Fruit fly (Drosophila melanogaster) whole organism, adult: ENCODE measurements around the gene CG14221.

Source experiments
- CG11617 ChIP-seq: fragments of 200-800 bp; sonication (Bioruptor generic); optimal IDR thresholded peaks from 2 replicates; lab custom pipeline; 2017; ENCODE audit warnings: mild to moderate bottlenecking, missing biosample characterization, missing genetic modification reagents, missing genetic modification characterization
- CG12768 ChIP-seq: fragments of 200-800 bp; sonication (Bioruptor generic); optimal IDR thresholded peaks from 2 replicates; lab custom pipeline; 2017; ENCODE audit warnings: missing biosample characterization, missing genetic modification characterization, mild to moderate bottlenecking, moderate library complexity, missing genetic modification reagents
- CG14711 ChIP-seq: fragments of 200-800 bp; sonication (Bioruptor generic); optimal IDR thresholded peaks from 2 replicates; lab custom pipeline; 2018; ENCODE audit warnings: missing biosample characterization, mild to moderate bottlenecking, missing genetic modification characterization, moderate library complexity
- CG1620 ChIP-seq: fragments of 200-800 bp; sonication (Bioruptor generic); optimal IDR thresholded peaks from 2 replicates; lab custom pipeline; 2016; ENCODE audit warnings: missing biosample characterization, missing genetic modification characterization
- CG33017 ChIP-seq: fragments of 200-800 bp; sonication (Bioruptor generic); optimal IDR thresholded peaks from 2 replicates; lab custom pipeline; 2018; ENCODE audit warnings: missing biosample characterization, mild to moderate bottlenecking, missing genetic modification characterization, moderate library complexity
- CG5204 ChIP-seq: fragments of 200-800 bp; sonication (Bioruptor generic); optimal IDR thresholded peaks from 2 replicates; lab custom pipeline; 2016; ENCODE audit warnings: missing biosample characterization, missing genetic modification characterization
- CG7045 ChIP-seq: fragments of 200-800 bp; sonication (Bioruptor generic); optimal IDR thresholded peaks from 2 replicates; lab custom pipeline; 2017; ENCODE audit warnings: missing biosample characterization, mild to moderate bottlenecking, missing genetic modification characterization
- CG7101 ChIP-seq: fragments of 200-800 bp; sonication (Bioruptor generic); optimal IDR thresholded peaks from 2 replicates; lab custom pipeline; 2018; ENCODE audit warnings: missing biosample characterization, mild to moderate bottlenecking, missing genetic modification characterization, moderate library complexity
- Clk ChIP-seq: fragments of 200-800 bp; sonication (Bioruptor generic); optimal IDR thresholded peaks from 2 replicates; lab custom pipeline; 2017; ENCODE audit warnings: missing biosample characterization, missing genetic modification characterization
- Crg-1 ChIP-seq: fragments of 200-800 bp; sonication (Bioruptor generic); optimal IDR thresholded peaks from 2 replicates; lab custom pipeline; 2016; ENCODE audit warnings: missing biosample characterization, missing genetic modification characterization
- Hr96 ChIP-seq: fragments of 200-800 bp; sonication (Bioruptor generic); optimal IDR thresholded peaks from 2 replicates; lab custom pipeline; 2016; ENCODE audit warnings: missing biosample characterization, missing genetic modification characterization
- Mnt ChIP-seq: fragments of 200-800 bp; sonication (Bioruptor generic); optimal IDR thresholded peaks from 2 replicates; lab custom pipeline; 2016; ENCODE audit warnings: missing biosample characterization, mild to moderate bottlenecking, missing genetic modification characterization
- bab1 ChIP-seq: fragments of 200-800 bp; sonication (Bioruptor generic); optimal IDR thresholded peaks from 3 replicates; lab custom pipeline; 2019; ENCODE audit warnings: missing biosample characterization, mild to moderate bottlenecking, missing genetic modification characterization, moderate library complexity
- cic ChIP-seq: fragments of 200-800 bp; sonication (Bioruptor generic); optimal IDR thresholded peaks from 2 replicates; lab custom pipeline; 2017; ENCODE audit warnings: missing biosample characterization, mild to moderate bottlenecking, missing genetic modification characterization, moderate library complexity
- cnc ChIP-seq, 2 experiments: fragments of >200 bp; optimal IDR thresholded peaks; 2 replicates each; lab custom pipeline; 2017
- kay ChIP-seq: fragments of 200-800 bp; sonication (Bioruptor generic); peaks from one replicate; lab custom pipeline; 2016; ENCODE audit warnings: missing biosample characterization, missing genetic modification characterization, borderline replicate concordance
- ovo ChIP-seq: fragments of 200-800 bp; sonication (Bioruptor generic); optimal IDR thresholded peaks from 2 replicates; lab custom pipeline; 2016; ENCODE audit warnings: missing biosample characterization, missing genetic modification characterization
- pad ChIP-seq: fragments of 200-800 bp; sonication (Bioruptor generic); optimal IDR thresholded peaks from 3 replicates; lab custom pipeline; 2017; ENCODE audit warnings: missing biosample characterization, missing genetic modification characterization, mild to moderate bottlenecking, moderate library complexity, missing genetic modification reagents
- tj ChIP-seq: fragments of 200-800 bp; sonication (Bioruptor generic); optimal IDR thresholded peaks from 3 replicates; lab custom pipeline; 2017; ENCODE audit warnings: missing biosample characterization, mild to moderate bottlenecking, missing genetic modification characterization, moderate library complexity
- toe ChIP-seq: fragments of 200-800 bp; sonication (Bioruptor generic); optimal IDR thresholded peaks from 2 replicates; lab custom pipeline; 2016; ENCODE audit warnings: missing biosample characterization, missing genetic modification characterization

CG14221 gene

DNA sequence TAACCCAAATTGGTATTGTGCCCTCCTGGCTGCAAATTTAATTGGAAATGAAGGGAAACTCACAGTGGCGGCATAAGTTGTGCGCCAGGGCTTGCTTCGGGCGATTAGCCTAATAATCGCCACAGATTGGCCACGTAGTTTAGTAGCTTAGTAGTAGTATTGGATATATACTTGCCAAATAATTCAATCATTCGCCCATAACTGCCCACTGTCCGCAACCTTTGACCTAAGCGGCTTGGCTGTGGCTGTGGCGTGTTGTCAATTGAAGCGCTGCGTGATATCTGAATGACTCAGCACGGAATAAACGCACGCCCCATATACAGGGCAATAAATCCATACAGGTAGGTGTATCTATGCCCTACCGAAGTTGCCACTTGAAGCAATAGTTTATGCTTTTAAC is 14.1 kb downstream of the CG14221 start:
- TF ChIP-seq cnc (optimal IDR thresholded peaks at IDR 0.05; lab: Kevin White, UChicago) (peak in 1 of 2 experiments; percentile 44), CG11617 (no peak)

- TF ChIP-seq kay (GFP tag; lab: Kevin White, UChicago) = no peak
- TF ChIP-seq bab1 (GFP tag; lab: Kevin White, UChicago) = no peak
- TF ChIP-seq CG11617 = no peak
- no peak for TF ChIP-seq CG33017 (tag; lab: Kevin White, UChicago)
- no peak for TF ChIP-seq CG1620 (GFP tag; lab: Kevin White, UChicago)
- no peak for TF ChIP-seq CG14711 (tag; lab: Kevin White, UChicago)
- TF ChIP-seq Crg-1 (GFP tag; lab: Kevin White, UChicago) = no peak
- TF ChIP-seq pad (GFP tag; lab: Kevin White, UChicago) = no peak
- TF ChIP-seq toe (GFP tag; lab: Kevin White, UChicago) = no peak
- TF ChIP-seq ovo = no peak
- TF ChIP-seq cnc (optimal IDR thresholded peaks at IDR 0.05; lab: Kevin White, UChicago) = no peak
- no peak for TF ChIP-seq CG7045
- no peak for TF ChIP-seq Hr96 (GFP tag; lab: Kevin White, UChicago)
- TF ChIP-seq CG5204 (GFP tag; lab: Kevin White, UChicago) = no peak
- no peak for TF ChIP-seq CG7101 (tag; lab: Kevin White, UChicago)
- TF ChIP-seq Mnt = no peak
- no peak for TF ChIP-seq cic (GFP tag; lab: Kevin White, UChicago)
These were observed 14.5 kb downstream of the CG14221 start for dm6 chrX:19606558-19606957.

dm6 chrX:19605915-19606314 is 15.1 kb downstream of the CG14221 start:
- TF ChIP-seq CG33017 (tag; lab: Kevin White, UChicago) (no peak), bab1 (GFP tag; lab: Kevin White, UChicago) (no peak), CG7045 (no peak), cnc (optimal IDR thresholded peaks at IDR 0.05; lab: Kevin White, UChicago) (no peak), pad (GFP tag; lab: Kevin White, UChicago) (peak; percentile 51), toe (GFP tag; lab: Kevin White, UChicago) (no peak), ovo (peak; percentile 96)

dm6 chrX:19604997-19605396 is 16.0 kb downstream of the CG14221 start, which contains the start of gene CG14207:
TSS of gene CG14207 (plus strand) at chrX:19605199.
- TF ChIP-seq Crg-1 (GFP tag; lab: Kevin White, UChicago) = peak; percentile 16
- TF ChIP-seq CG7101 (tag; lab: Kevin White, UChicago) = peak; percentile 44
- TF ChIP-seq CG33017 (tag; lab: Kevin White, UChicago) = no peak
- TF ChIP-seq CG12768 (GFP tag; lab: Kevin White, UChicago) = peak; percentile 17
- peak; percentile 16 for TF ChIP-seq cic (GFP tag; lab: Kevin White, UChicago)
- peak; percentile 7 for TF ChIP-seq ovo
- peak; percentile 20 for TF ChIP-seq tj
- TF ChIP-seq pad (GFP tag; lab: Kevin White, UChicago) = no peak
- peak; percentile 68 for TF ChIP-seq bab1 (GFP tag; lab: Kevin White, UChicago)
- TF ChIP-seq CG1620 (GFP tag; lab: Kevin White, UChicago) = peak; percentile 55
- TF ChIP-seq Mnt = peak; percentile 59

DNA sequence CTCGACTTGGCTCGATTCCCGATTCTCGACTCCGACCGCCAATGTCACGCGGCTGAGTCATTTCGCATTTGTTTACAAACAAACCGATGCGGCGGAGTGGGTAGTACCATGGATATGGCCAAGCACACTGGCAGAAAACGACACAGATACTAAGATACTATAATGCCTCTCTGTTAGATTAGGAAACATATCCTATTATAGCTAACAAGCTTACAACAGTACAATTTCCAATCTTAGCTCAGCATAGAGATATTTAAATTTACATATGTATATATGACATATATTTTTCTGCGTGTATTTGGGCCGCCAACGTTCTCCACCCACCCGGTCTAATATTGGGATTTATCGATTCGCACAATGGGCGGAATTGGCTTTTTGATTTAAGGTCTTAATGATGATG is 17.1 kb downstream of the CG14221 start:
- TF ChIP-seq kay (GFP tag; lab: Kevin White, UChicago) (no peak), cnc (optimal IDR thresholded peaks at IDR 0.05; lab: Kevin White, UChicago) (no peak), CG7045 (peak; percentile 14), CG5204 (GFP tag; lab: Kevin White, UChicago) (peak; percentile 2), Mnt (no peak), cic (GFP tag; lab: Kevin White, UChicago) (no peak), toe (GFP tag; lab: Kevin White, UChicago) (no peak), Crg-1 (GFP tag; lab: Kevin White, UChicago) (no peak)

DNA sequence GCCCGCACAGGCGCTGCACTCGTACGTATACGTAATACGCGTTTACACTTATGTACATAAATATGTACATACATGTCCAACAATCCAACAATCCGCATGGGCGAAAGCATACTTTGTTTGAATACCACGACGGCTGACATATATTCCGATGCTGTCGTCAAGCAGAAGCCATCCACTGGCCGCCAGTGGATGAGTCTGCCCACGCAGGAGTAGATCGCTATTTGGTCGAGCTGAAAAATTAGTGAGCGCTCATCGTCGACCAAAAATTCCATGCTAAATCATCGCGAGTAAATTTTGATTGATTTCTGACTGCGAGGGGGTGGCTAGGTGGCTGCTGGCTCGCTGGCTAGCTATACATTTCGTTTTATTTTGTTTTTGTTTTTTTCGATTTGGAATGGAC is 18.6 kb downstream of the CG14221 start:
- no peak for TF ChIP-seq ovo
- TF ChIP-seq CG12768 (GFP tag; lab: Kevin White, UChicago) = no peak
- TF ChIP-seq CG11617 = no peak
- TF ChIP-seq kay (GFP tag; lab: Kevin White, UChicago) = no peak
- TF ChIP-seq bab1 (GFP tag; lab: Kevin White, UChicago) = no peak
- TF ChIP-seq CG5204 (GFP tag; lab: Kevin White, UChicago) = no peak
- no peak for TF ChIP-seq CG7101 (tag; lab: Kevin White, UChicago)
- no peak for TF ChIP-seq CG14711 (tag; lab: Kevin White, UChicago)
- no peak for TF ChIP-seq Hr96 (GFP tag; lab: Kevin White, UChicago)
- TF ChIP-seq Mnt = no peak
- TF ChIP-seq toe (GFP tag; lab: Kevin White, UChicago) = no peak
- TF ChIP-seq CG7045 = no peak
- TF ChIP-seq Crg-1 (GFP tag; lab: Kevin White, UChicago) = no peak
- TF ChIP-seq cnc (optimal IDR thresholded peaks at IDR 0.05; lab: Kevin White, UChicago) = no peak
- no peak for TF ChIP-seq tj
- no peak for TF ChIP-seq Clk
- no peak for TF ChIP-seq pad (GFP tag; lab: Kevin White, UChicago)

DNA sequence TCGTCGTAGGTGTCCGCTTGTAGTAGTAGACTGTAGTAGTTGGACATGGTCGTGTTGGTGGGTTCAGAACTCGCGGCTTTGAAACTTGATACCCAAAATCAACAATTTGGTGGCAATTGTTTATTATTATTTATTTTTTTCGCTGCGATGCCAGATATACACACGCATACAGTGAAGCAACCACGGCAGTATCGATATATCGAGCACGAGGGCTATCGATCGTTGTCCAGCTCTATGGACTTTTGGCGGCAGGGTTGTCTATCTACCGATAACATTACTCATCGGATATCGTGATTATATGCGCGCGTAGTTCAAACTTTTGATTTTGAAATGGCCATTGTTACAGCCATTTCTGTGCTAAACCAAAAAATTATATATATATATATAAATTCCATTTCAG is 19.4 kb downstream of the CG14221 start, which contains the start of gene CG14220:
TSS of gene CG14220 (minus strand) at position 208 of the 400 bp plus-strand sequence.
- TF ChIP-seq tj = peak; percentile 42
- TF ChIP-seq CG7101 (tag; lab: Kevin White, UChicago) = peak; percentile 36
- TF ChIP-seq Hr96 (GFP tag; lab: Kevin White, UChicago) = no peak
- TF ChIP-seq Mnt = peak; percentile 57
- peak; percentile 29 for TF ChIP-seq cic (GFP tag; lab: Kevin White, UChicago)
- peak; percentile 8 for TF ChIP-seq CG1620 (GFP tag; lab: Kevin White, UChicago)
- peak; percentile 49 for TF ChIP-seq bab1 (GFP tag; lab: Kevin White, UChicago)
- TF ChIP-seq ovo = peak; percentile 10
- no peak for TF ChIP-seq CG5204 (GFP tag; lab: Kevin White, UChicago)
- no peak for TF ChIP-seq CG12768 (GFP tag; lab: Kevin White, UChicago)
- TF ChIP-seq CG14711 (tag; lab: Kevin White, UChicago) = peak; percentile 94
- no peak for TF ChIP-seq toe (GFP tag; lab: Kevin White, UChicago)
- peak; percentile 23 for TF ChIP-seq Crg-1 (GFP tag; lab: Kevin White, UChicago)
- peak; percentile 11 for TF ChIP-seq pad (GFP tag; lab: Kevin White, UChicago)
